Worm (Caenorhabditis elegans) whole organism, L4 larva: ENCODE data around the gene F13B12.6.

Experiments
- F26F4.8 ChIP-seq: fragments of 200-800 bp; sonication (Bioruptor generic); conservative IDR thresholded peaks from 2 replicates; pipeline ENCODE4 v1.3.6; 2022; ENCODE audit warnings: missing genetic modification characterization, missing compliant biosample characterization
- F37D6.2 ChIP-seq: sonication (generic microtip); optimal IDR thresholded peaks from 2 replicates; lab custom pipeline; 2016; ENCODE audit warnings: mild to moderate bottlenecking, missing genetic modification characterization, missing compliant biosample characterization
- F49E8.2 ChIP-seq: sonication (generic microtip); optimal IDR thresholded peaks from 2 replicates; lab custom pipeline; 2016; ENCODE audit warnings: missing compliant biosample characterization, mild to moderate bottlenecking, missing genetic modification characterization, borderline replicate concordance
- Y48G9A.11 ChIP-seq: fragments of 200-800 bp; sonication (Bioruptor generic); IDR thresholded peaks from 2 replicates; pipeline ENCODE4 v1.3.6; 2022; ENCODE audit warnings: missing genetic modification reagents, missing genetic modification characterization, missing compliant biosample characterization
- Y5F2A.4 ChIP-seq: fragments of 200-800 bp; sonication (Bioruptor generic); optimal IDR thresholded peaks from 2 replicates; lab custom pipeline; 2018; ENCODE audit warnings: mild to moderate bottlenecking, missing genetic modification characterization, missing compliant biosample characterization
- ZK546.5 ChIP-seq, 2 experiments: sonication (generic microtip); optimal IDR thresholded peaks; 2 replicates each; lab custom pipeline; 2017; ENCODE audit warnings: missing biosample characterization in 2 of 2, missing genetic modification characterization in 2 of 2
- aly-2 ChIP-seq: sonication (generic microtip); optimal IDR thresholded peaks from 2 replicates; lab custom pipeline; 2018; ENCODE audit warnings: missing biosample characterization, missing genetic modification characterization
- ceh-28 ChIP-seq: fragments of 150-350 bp; optimal IDR thresholded peaks from 2 replicates; lab custom pipeline; 2014; ENCODE audit warnings: missing biosample characterization, missing genetic modification reagents, missing genetic modification characterization
- ces-1 ChIP-seq: fragments of 150-350 bp; sonication (generic microtip); optimal IDR thresholded peaks from 4 replicates; lab custom pipeline; 2014; ENCODE audit warnings: missing biosample characterization, missing genetic modification reagents, missing genetic modification characterization
- cey-2 ChIP-seq: sonication (generic microtip); optimal IDR thresholded peaks from 3 replicates; lab custom pipeline; 2017; ENCODE audit warnings: missing genetic modification characterization, mild to moderate bottlenecking, missing compliant biosample characterization, antibody characterized with exemption, borderline replicate concordance; ENCODE audit not compliant: insufficient read depth
- daf-19 ChIP-seq: fragments of 200-800 bp; sonication (Bioruptor generic); conservative IDR thresholded peaks from 2 replicates; pipeline ENCODE4 v1.3.6; 2022; ENCODE audit warnings: missing genetic modification characterization, missing compliant biosample characterization
- daf-8 ChIP-seq: fragments of 200-800 bp; sonication (Bioruptor generic); IDR thresholded peaks from 2 replicates; pipeline ENCODE4 v1.3.6; 2022; ENCODE audit warnings: missing genetic modification characterization, missing compliant biosample characterization
- dmd-6 ChIP-seq: fragments of 200-800 bp; sonication (Bioruptor generic); IDR thresholded peaks from 2 replicates; pipeline ENCODE4 v1.3.6; 2022; ENCODE audit warnings: missing genetic modification reagents, missing genetic modification characterization, missing compliant biosample characterization
- dmd-9 ChIP-seq: fragments of 200-800 bp; sonication (Bioruptor generic); IDR thresholded peaks from 2 replicates; pipeline ENCODE4 v1.3.6; 2022; ENCODE audit warnings: missing genetic modification reagents, missing genetic modification characterization, missing compliant biosample characterization
- dpl-1 ChIP-seq: fragments of 150-350 bp; optimal IDR thresholded peaks from 2 replicates; lab custom pipeline; 2014; ENCODE audit warnings: missing biosample characterization, missing genetic modification reagents, missing genetic modification characterization
- egl-43 ChIP-seq: fragments of 200-800 bp; sonication (Bioruptor generic); IDR thresholded peaks from 2 replicates; pipeline ENCODE4 v1.3.6; 2022; ENCODE audit warnings: missing genetic modification reagents, missing genetic modification characterization, missing compliant biosample characterization
- fkh-10 ChIP-seq: fragments of 150-350 bp; optimal IDR thresholded peaks from 2 replicates; lab custom pipeline; 2014; ENCODE audit warnings: missing biosample characterization, missing genetic modification reagents, missing genetic modification characterization
- fos-1 ChIP-seq: fragments of 150-350 bp; optimal IDR thresholded peaks from 2 replicates; lab custom pipeline; 2014; ENCODE audit warnings: missing biosample characterization, missing genetic modification characterization
- gei-8 ChIP-seq: fragments of 200-800 bp; sonication (Bioruptor generic); optimal IDR thresholded peaks from 2 replicates; lab custom pipeline; 2018; ENCODE audit warnings: mild to moderate bottlenecking, missing genetic modification characterization, missing compliant biosample characterization
- hif-1 ChIP-seq, 2 experiments: sonication (generic microtip); optimal IDR thresholded peaks; 2 replicates each; lab custom pipeline; 2016 to 2017; ENCODE audit warnings: missing compliant biosample characterization in 2 of 2, missing genetic modification characterization in 2 of 2, missing genetic modification reagents in 2 of 2, missing genotype in 2 of 2, mild to moderate bottlenecking in 1 of 2
- jun-1 ChIP-seq: fragments of 150-350 bp; optimal IDR thresholded peaks from 2 replicates; lab custom pipeline; 2014; ENCODE audit warnings: missing biosample characterization, missing genetic modification reagents, missing genetic modification characterization
- lim-7 ChIP-seq: fragments of 200-800 bp; sonication (Bioruptor generic); IDR thresholded peaks from 2 replicates; pipeline ENCODE4 v1.3.6; 2022; ENCODE audit warnings: missing genetic modification characterization, missing compliant biosample characterization
- lin-13 ChIP-seq: fragments of 150-350 bp; optimal IDR thresholded peaks from 2 replicates; lab custom pipeline; 2014; ENCODE audit warnings: missing biosample characterization, missing genetic modification reagents, missing genetic modification characterization
- lin-15B ChIP-seq: fragments of 150-350 bp; sonication (generic microtip); optimal IDR thresholded peaks from 3 replicates; lab custom pipeline; 2014; ENCODE audit warnings: missing biosample characterization, missing genetic modification characterization
- lin-38 ChIP-seq: fragments of 200-800 bp; sonication (Bioruptor generic); IDR thresholded peaks from 2 replicates; pipeline ENCODE4 v1.3.6; 2022; ENCODE audit warnings: missing genetic modification reagents, missing genetic modification characterization, missing compliant biosample characterization
- lir-3 ChIP-seq: sonication (generic microtip); optimal IDR thresholded peaks from 2 replicates; lab custom pipeline; 2016; ENCODE audit warnings: mild to moderate bottlenecking, missing genetic modification characterization, missing compliant biosample characterization
- lsy-2 ChIP-seq, 2 experiments: fragments of 150-350 bp in 1 of 2; sonication (generic microtip) in 1 of 2; optimal IDR thresholded peaks; 2 replicates each; lab custom pipeline; 2014 to 2017; ENCODE audit warnings: missing biosample characterization in 2 of 2, missing genetic modification characterization in 2 of 2
- mdl-1 ChIP-seq, 2 experiments: fragments of 150-350 bp in 1 of 2; sonication (generic microtip) in 1 of 2; optimal IDR thresholded peaks; 2 replicates each; lab custom pipeline; 2014 to 2017; ENCODE audit warnings: missing biosample characterization in 2 of 2, missing genetic modification characterization in 2 of 2
- mep-1 ChIP-seq: fragments of 150-350 bp; sonication (generic microtip); optimal IDR thresholded peaks from 3 replicates; lab custom pipeline; 2014; ENCODE audit warnings: missing biosample characterization, missing genetic modification characterization
- mxl-3 ChIP-seq: fragments of 200-800 bp; sonication (Bioruptor generic); optimal IDR thresholded peaks from 2 replicates; lab custom pipeline; 2018; ENCODE audit warnings: mild to moderate bottlenecking, missing genetic modification characterization, missing compliant biosample characterization
- nhr-10 ChIP-seq: fragments of 150-350 bp; optimal IDR thresholded peaks from 2 replicates; lab custom pipeline; 2014; ENCODE audit warnings: missing biosample characterization, missing genetic modification characterization
- nhr-102 ChIP-seq: sonication (generic microtip); optimal IDR thresholded peaks from 2 replicates; lab custom pipeline; 2016; ENCODE audit warnings: mild to moderate bottlenecking, missing genetic modification characterization, moderate library complexity, missing compliant biosample characterization
- nhr-25 ChIP-seq: sonication (generic microtip); optimal IDR thresholded peaks from 2 replicates; lab custom pipeline; 2017; ENCODE audit warnings: missing genetic modification characterization, mild to moderate bottlenecking, missing compliant biosample characterization, antibody characterized with exemption, moderate library complexity, borderline replicate concordance; ENCODE audit not compliant: insufficient read depth
- nhr-28 ChIP-seq: fragments of 150-350 bp; optimal IDR thresholded peaks from 2 replicates; lab custom pipeline; 2014; ENCODE audit warnings: missing biosample characterization, missing genetic modification characterization
- nhr-42 ChIP-seq: fragments of 200-800 bp; sonication (Bioruptor generic); IDR thresholded peaks from 2 replicates; pipeline ENCODE4 v1.3.6; 2022; ENCODE audit warnings: missing genetic modification characterization, missing compliant biosample characterization
- nhr-48 ChIP-seq: sonication (generic microtip); optimal IDR thresholded peaks from 2 replicates; lab custom pipeline; 2016; ENCODE audit warnings: mild to moderate bottlenecking, missing genetic modification characterization, missing compliant biosample characterization
- nhr-77 ChIP-seq: fragments of 150-350 bp; optimal IDR thresholded peaks from 2 replicates; lab custom pipeline; 2014; ENCODE audit warnings: missing biosample characterization, missing genetic modification characterization
- pha-4 ChIP-seq, 2 experiments: fragments of 150-350 bp in 1 of 2; fragments of 200-800 bp in 1 of 2; sonication (Bioruptor generic) in 1 of 2; IDR thresholded peaks in 1 of 2; optimal IDR thresholded peaks in 1 of 2; 2 replicates each; pipeline versions ENCODE4 v1.3.6 to Lab custom; 2014 to 2022; ENCODE audit warnings: missing genetic modification characterization in 2 of 2, missing genetic modification reagents in 2 of 2, missing biosample characterization in 1 of 2, missing compliant biosample characterization in 1 of 2
- php-3 ChIP-seq: fragments of 200-800 bp; sonication (Bioruptor generic); IDR thresholded peaks from 2 replicates; pipeline ENCODE4 v1.3.6; 2022; ENCODE audit warnings: missing genetic modification reagents, missing genetic modification characterization, missing compliant biosample characterization
- rbr-2 ChIP-seq: sonication (generic microtip); optimal IDR thresholded peaks from 2 replicates; lab custom pipeline; 2016; ENCODE audit warnings: missing genotype, missing genetic modification characterization, missing compliant biosample characterization
- set-16 ChIP-seq: fragments of 200-800 bp; sonication (Bioruptor generic); IDR thresholded peaks from 2 replicates; pipeline ENCODE4 v1.3.6; 2022; ENCODE audit warnings: missing genetic modification reagents, missing genetic modification characterization, missing compliant biosample characterization
- snpc-4 ChIP-seq: fragments of 150-350 bp; optimal IDR thresholded peaks from 2 replicates; lab custom pipeline; 2014; ENCODE audit warnings: missing biosample characterization, missing genetic modification characterization
- spr-1 ChIP-seq: sonication (generic microtip); optimal IDR thresholded peaks from 2 replicates; lab custom pipeline; 2016; ENCODE audit warnings: mild to moderate bottlenecking, missing genetic modification characterization, missing compliant biosample characterization
- tag-97 ChIP-seq: fragments of 200-800 bp; sonication (Bioruptor generic); IDR thresholded peaks from 2 replicates; pipeline ENCODE4 v1.3.6; 2022; ENCODE audit warnings: missing genetic modification characterization, missing compliant biosample characterization
- unc-62 ChIP-seq, 3 experiments: fragments of 150-350 bp in 1 of 3; sonication (generic microtip); optimal IDR thresholded peaks in 2 of 3; peaks in 1 of 3; 1 replicate in 1 of 3; 2 replicates in 2 of 3; lab custom pipeline; 2014 to 2017; ENCODE audit warnings: missing biosample characterization in 3 of 3, missing genetic modification characterization in 3 of 3, missing genetic modification reagents in 3 of 3, missing genotype in 1 of 3
- zag-1 ChIP-seq: fragments of 150-350 bp; optimal IDR thresholded peaks from 2 replicates; lab custom pipeline; 2014; ENCODE audit warnings: missing biosample characterization, missing genetic modification characterization
- zip-11 ChIP-seq: fragments of 200-800 bp; sonication (Bioruptor generic); IDR thresholded peaks from 2 replicates; pipeline ENCODE4 v1.3.6; 2022; ENCODE audit warnings: missing genetic modification characterization, missing compliant biosample characterization
- ztf-7 ChIP-seq: fragments of 150-350 bp; optimal IDR thresholded peaks from 2 replicates; lab custom pipeline; 2014; ENCODE audit warnings: missing biosample characterization, missing genetic modification characterization

F13B12.6 gene

DNA sequence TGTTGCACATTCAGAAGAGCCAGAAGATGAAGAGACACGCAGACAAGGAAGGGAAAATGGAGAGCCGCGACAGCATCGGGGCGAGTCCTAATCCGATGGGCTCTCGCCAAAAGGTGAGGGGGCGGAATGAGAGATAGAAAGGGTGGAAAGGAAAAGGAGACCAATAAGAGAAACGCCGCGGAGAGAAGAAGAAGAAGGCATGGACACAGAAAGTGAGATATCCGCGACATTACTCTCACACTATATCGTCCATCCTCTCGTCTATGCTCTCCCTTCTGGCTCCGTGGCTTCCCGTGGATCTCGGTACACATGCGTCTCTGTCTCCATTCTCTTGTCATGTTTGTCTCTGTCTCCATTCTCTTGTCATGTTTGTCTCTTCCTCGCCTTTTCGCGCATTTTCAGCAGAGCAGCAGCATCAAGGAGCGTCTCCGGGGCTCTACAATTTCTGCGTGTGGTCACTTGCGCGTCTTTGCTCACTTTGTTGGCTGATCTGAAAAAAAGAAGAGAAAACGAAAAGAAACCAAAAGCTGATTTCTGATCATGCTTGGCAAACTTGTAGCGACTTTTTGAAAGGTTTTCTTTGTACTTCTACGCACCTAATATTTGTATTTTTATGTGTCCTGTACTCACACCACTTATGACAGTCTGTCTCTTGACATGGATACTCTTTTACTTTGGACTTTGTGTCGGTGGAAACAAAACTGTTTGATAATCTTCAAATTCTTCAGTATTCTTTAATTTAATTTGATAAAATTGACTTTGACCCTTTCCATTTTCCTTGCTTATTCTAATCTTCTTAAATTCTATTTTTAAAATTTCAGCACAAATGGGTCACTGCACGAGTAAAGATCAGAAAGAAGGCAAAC is 14.3 kb downstream of the F13B12.6 start, which contains the start of gene gpa-7:
TSS of gene gpa-7 (plus strand) at position 816 of the 866 bp plus-strand sequence.
- TF ChIP-seq nhr-25 (tag; lab: Kevin White, UChicago) (no peak), nhr-42 (GFP tag; lab: Robert Waterston, UW) (no peak), F49E8.2 (tag; lab: Kevin White, UChicago) (no peak), set-16 (GFP tag; lab: Robert Waterston, UW) (peak; percentile 72), Y5F2A.4 (GFP tag; lab: Kevin White, UChicago) (no peak), lin-38 (no peak), lir-3 (no peak), dmd-6 (GFP tag; lab: Robert Waterston, UW) (peak; percentile 24; the same call in 1 of the 2 replicates), lin-13 (GFP tag; lab: Kevin White, UChicago) (no peak), cey-2 (tag; lab: Kevin White, UChicago) (no peak), nhr-10 (tag; lab: Kevin White, UChicago) (no peak), daf-8 (no peak), unc-62 (GFP tag; optimal IDR thresholded peaks at IDR 0.05 in 1 of 2; lab: Kevin White, UChicago) (peak in 1 of 2 experiments; percentile 99), unc-62 (tag; optimal IDR thresholded peaks at IDR 0.05; lab: Kevin White, UChicago) (no peak), lin-15B (tag; lab: Kevin White, UChicago) (no peak), gei-8 (GFP tag; lab: Kevin White, UChicago) (peak; percentile 65), fkh-10 (GFP tag; lab: Kevin White, UChicago) (peak; percentile 81), ZK546.5 (tag; optimal IDR thresholded peaks at IDR 0.05; lab: Kevin White, UChicago) (no peak), ztf-7 (tag; lab: Kevin White, UChicago) (no peak), Y48G9A.11 (GFP tag; lab: Robert Waterston, UW) (no peak), zag-1 (tag; lab: Kevin White, UChicago) (no peak), jun-1 (tag; lab: Kevin White, UChicago) (no peak), nhr-48 (tag; lab: Kevin White, UChicago) (peak; percentile 33), mdl-1 (tag; optimal IDR thresholded peaks at IDR 0.05; lab: Kevin White, UChicago) (no peak), lsy-2 (tag; optimal IDR thresholded peaks at IDR 0.05; lab: Kevin White, UChicago) (peak; percentile 40 to 47), aly-2 (tag; lab: Kevin White, UChicago) (no peak), egl-43 (GFP tag; lab: Robert Waterston, UW) (no peak), snpc-4 (no peak), dpl-1 (GFP tag; lab: Kevin White, UChicago) (no peak), zip-11 (GFP tag; lab: Robert Waterston, UW) (no peak), nhr-28 (tag; lab: Kevin White, UChicago) (no peak), spr-1 (no peak), hif-1 (tag; optimal IDR thresholded peaks at IDR 0.05; lab: Kevin White, UChicago) (peak in 1 of 2 experiments; percentile 53), nhr-102 (tag; lab: Kevin White, UChicago) (no peak), php-3 (GFP tag; lab: Robert Waterston, UW) (no peak), pha-4 (GFP tag; IDR thresholded peaks at IDR 0.05; lab: Robert Waterston, UW) (no peak), pha-4 (tag; optimal IDR thresholded peaks at IDR 0.05; lab: Kevin White, UChicago) (no peak), mep-1 (tag; lab: Kevin White, UChicago) (peak; percentile 59), mxl-3 (GFP tag; lab: Kevin White, UChicago) (peak; percentile 25), dmd-9 (GFP tag; lab: Robert Waterston, UW) (no peak), F37D6.2 (tag; lab: Kevin White, UChicago) (peak; percentile 64), F26F4.8 (GFP tag; lab: Robert Waterston, UW) (no peak), lim-7 (GFP tag; lab: Robert Waterston, UW) (peak; percentile 57; the same call in 1 of the 2 replicates), nhr-77 (tag; lab: Kevin White, UChicago) (no peak), ces-1 (no peak), tag-97 (GFP tag; lab: Robert Waterston, UW) (no peak), ceh-28 (no peak), daf-19 (GFP tag; lab: Robert Waterston, UW) (no peak), rbr-2 (tag; lab: Kevin White, UChicago) (peak; percentile 88), fos-1 (tag; lab: Kevin White, UChicago) (no peak)
